Worm (Caenorhabditis elegans): ENCODE results near the gene plc-1.

The plc-1 gene

DNA sequence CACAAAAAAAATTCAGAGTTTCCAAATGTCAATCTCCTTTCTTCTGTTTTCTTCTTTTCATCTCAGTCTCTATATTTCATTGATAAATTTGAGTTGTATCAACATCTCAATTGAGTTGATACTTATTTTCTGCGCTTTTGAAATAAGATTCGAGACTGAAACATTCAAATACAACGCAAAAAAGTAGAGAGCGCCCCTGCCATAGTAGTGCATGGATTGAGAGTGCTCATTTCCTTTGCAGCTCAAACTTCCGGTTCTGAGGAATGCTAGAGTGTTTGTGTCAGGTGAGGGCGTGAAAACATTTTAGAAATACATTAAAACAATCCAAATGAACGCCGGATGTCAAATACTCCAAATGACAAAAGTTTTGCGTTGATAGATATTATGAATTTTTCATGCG is 75.1 kb downstream of the plc-1 start:
- TF ChIP-seq aly-1 (tag; optimal IDR thresholded peaks at IDR 0.05) (no peak), hmbx-1 (tag; optimal IDR thresholded peaks at IDR 0.05) (no peak), flt-1 (GFP tag; IDR thresholded peaks at IDR 0.05) (no peak), F13C5.2 (tag; optimal IDR thresholded peaks at IDR 0.05) (no peak), tbx-11 (GFP tag; IDR thresholded peaks at IDR 0.05) (no peak), ama-1 (optimal IDR thresholded peaks at IDR 0.05) (no peak), pes-1 (GFP tag; IDR thresholded peaks at IDR 0.05) (no peak), hnd-1 (tag; optimal IDR thresholded peaks at IDR 0.05) (no peak), ceh-36 (tag; optimal IDR thresholded peaks at IDR 0.05) (no peak), hmg-4 (GFP tag; optimal IDR thresholded peaks at IDR 0.05) (no peak), ceh-13 (GFP tag; optimal IDR thresholded peaks at IDR 0.05) (no peak)

DNA sequence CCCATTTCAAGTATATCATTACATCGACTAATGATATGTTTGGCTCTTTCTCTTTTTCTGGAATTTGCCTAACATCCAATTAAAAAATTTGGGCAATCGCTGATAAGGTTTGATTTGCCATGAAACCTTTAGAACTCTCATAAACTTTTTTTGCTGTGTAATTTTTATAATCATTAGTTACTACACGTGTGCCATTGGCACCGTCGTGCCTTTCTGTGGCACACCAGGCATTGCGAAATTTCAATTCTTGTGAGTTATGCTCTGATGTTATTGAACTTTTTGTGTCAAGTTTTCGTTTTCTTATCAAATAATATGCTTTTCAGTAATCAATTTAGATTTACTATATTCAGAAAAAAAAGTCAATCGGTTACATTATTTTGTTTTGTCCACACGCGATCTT is 77.5 kb downstream of the plc-1 start:
- TF ChIP-seq sea-1 (GFP tag; conservative IDR thresholded peaks at IDR 0.05) (no peak), pes-1 (GFP tag; IDR thresholded peaks at IDR 0.05) (no peak), hnd-1 (tag; optimal IDR thresholded peaks at IDR 0.05) (no peak), ceh-13 (GFP tag; optimal IDR thresholded peaks at IDR 0.05) (no peak), scrt-1 (GFP tag; IDR thresholded peaks at IDR 0.05) (no peak), tra-4 (tag; optimal IDR thresholded peaks at IDR 0.05) (no peak), F13C5.2 (tag; optimal IDR thresholded peaks at IDR 0.05) (no peak), ceh-36 (tag; optimal IDR thresholded peaks at IDR 0.05) (no peak), tbx-37 (GFP tag; conservative IDR thresholded peaks at IDR 0.05) (no peak), aly-1 (tag; optimal IDR thresholded peaks at IDR 0.05) (no peak)

DNA sequence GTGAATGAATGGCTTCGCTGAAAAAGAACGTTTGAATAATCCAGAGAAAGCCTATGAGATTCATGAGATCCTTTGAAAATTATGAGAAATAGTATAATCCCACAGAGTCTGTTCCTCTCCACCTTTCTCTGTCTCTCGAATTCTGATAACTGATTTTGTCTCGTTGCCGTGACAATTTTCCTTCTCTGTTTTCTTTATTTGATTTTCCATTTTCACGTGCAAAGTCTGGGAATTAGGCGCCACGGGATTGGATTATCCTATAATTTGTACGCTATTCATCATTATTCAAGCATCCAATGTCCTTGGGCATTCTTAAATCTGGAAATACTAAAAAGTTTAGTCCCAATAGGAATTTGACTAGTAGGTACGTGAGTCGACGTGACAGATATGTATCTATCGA is 80.0 kb downstream of the plc-1 start:
- no peak for TF ChIP-seq hmg-4 (GFP tag; optimal IDR thresholded peaks at IDR 0.05)
- TF ChIP-seq F13C5.2 (tag; optimal IDR thresholded peaks at IDR 0.05), result no peak
- TF ChIP-seq tbx-37 (GFP tag; conservative IDR thresholded peaks at IDR 0.05), result no peak
- TF ChIP-seq hnd-1 (tag; optimal IDR thresholded peaks at IDR 0.05), result no peak
- no peak for TF ChIP-seq scrt-1 (GFP tag; IDR thresholded peaks at IDR 0.05)
- no peak for TF ChIP-seq pes-1 (GFP tag; IDR thresholded peaks at IDR 0.05)
- TF ChIP-seq tbx-11 (GFP tag; IDR thresholded peaks at IDR 0.05), result no peak
- no peak for TF ChIP-seq sea-1 (GFP tag; conservative IDR thresholded peaks at IDR 0.05)
- no peak for TF ChIP-seq flt-1 (GFP tag; IDR thresholded peaks at IDR 0.05)
- no peak for TF ChIP-seq B0310.2 (tag; optimal IDR thresholded peaks at IDR 0.05)
- TF ChIP-seq ets-7 (tag; optimal IDR thresholded peaks at IDR 0.05), result no peak
- TF ChIP-seq ceh-36 (tag; optimal IDR thresholded peaks at IDR 0.05), result no peak
- TF ChIP-seq ceh-13 (GFP tag; optimal IDR thresholded peaks at IDR 0.05), result no peak

DNA sequence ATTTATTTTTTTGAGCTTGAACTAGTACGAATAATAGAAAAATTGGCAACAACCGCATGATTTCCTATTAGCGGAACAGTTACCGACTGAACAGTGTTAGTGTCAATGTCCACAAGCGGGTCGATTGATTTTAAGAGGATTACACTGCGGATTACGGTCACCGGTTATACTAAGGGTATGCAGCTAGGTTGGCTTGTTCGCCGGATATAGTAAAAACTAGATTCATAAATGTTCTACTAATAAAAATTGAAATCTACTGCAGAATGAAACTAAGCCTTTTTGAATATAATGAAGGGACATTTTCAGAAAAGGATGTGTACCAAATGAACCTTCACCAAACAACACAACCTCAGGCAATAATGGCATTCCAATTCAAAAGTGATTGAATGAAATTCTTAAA is 80.8 kb downstream of the plc-1 start, which contains the start of gene R07A4.4:
Gene R07A4.4 (minus strand): TSS at position 101 of the 400 bp plus-strand sequence.
- TF ChIP-seq tbx-11 (GFP tag; IDR thresholded peaks at IDR 0.05) (no peak), pes-1 (GFP tag; IDR thresholded peaks at IDR 0.05) (no peak), ceh-13 (GFP tag; optimal IDR thresholded peaks at IDR 0.05) (no peak), F13C5.2 (tag; optimal IDR thresholded peaks at IDR 0.05) (no peak), hmg-4 (GFP tag; optimal IDR thresholded peaks at IDR 0.05) (no peak), flt-1 (GFP tag; IDR thresholded peaks at IDR 0.05) (no peak), hnd-1 (tag; optimal IDR thresholded peaks at IDR 0.05) (no peak), hmbx-1 (tag; optimal IDR thresholded peaks at IDR 0.05) (no peak), tbx-37 (GFP tag; conservative IDR thresholded peaks at IDR 0.05) (no peak), sea-1 (GFP tag; conservative IDR thresholded peaks at IDR 0.05) (no peak), scrt-1 (GFP tag; IDR thresholded peaks at IDR 0.05) (no peak)

DNA sequence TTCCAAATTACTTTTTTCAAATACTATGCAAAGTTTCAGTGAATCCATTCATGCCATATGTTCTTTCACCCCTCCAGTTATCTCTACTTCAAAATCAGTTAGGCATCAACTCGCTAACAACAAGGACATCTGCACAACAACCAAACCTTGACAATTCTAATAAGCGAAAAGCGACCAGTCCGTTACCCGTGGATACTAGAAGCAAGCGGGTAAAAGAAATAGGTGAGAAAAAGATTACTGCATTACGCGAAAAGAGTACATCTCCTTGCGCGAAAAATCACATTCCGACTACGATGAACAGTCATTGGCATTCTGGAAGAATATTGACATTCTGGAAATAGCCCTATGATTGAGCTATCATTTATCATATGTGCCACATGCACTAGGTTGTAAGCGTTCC is 82.3 kb downstream of the plc-1 start:
- no peak for TF ChIP-seq hnd-1 (tag; optimal IDR thresholded peaks at IDR 0.05)
- TF ChIP-seq sea-1 (GFP tag; conservative IDR thresholded peaks at IDR 0.05), result no peak
- no peak for TF ChIP-seq tbx-11 (GFP tag; IDR thresholded peaks at IDR 0.05)
- TF ChIP-seq tra-4 (tag; optimal IDR thresholded peaks at IDR 0.05), result no peak
- TF ChIP-seq tbx-37 (GFP tag; conservative IDR thresholded peaks at IDR 0.05), result no peak
- no peak for TF ChIP-seq B0310.2 (tag; optimal IDR thresholded peaks at IDR 0.05)
- no peak for TF ChIP-seq F13C5.2 (tag; optimal IDR thresholded peaks at IDR 0.05)
- TF ChIP-seq ets-7 (tag; optimal IDR thresholded peaks at IDR 0.05), result no peak
- TF ChIP-seq pes-1 (GFP tag; IDR thresholded peaks at IDR 0.05), result no peak
- TF ChIP-seq flt-1 (GFP tag; IDR thresholded peaks at IDR 0.05), result no peak
- no peak for TF ChIP-seq hmg-4 (GFP tag; optimal IDR thresholded peaks at IDR 0.05)
- no peak for TF ChIP-seq ceh-13 (GFP tag; optimal IDR thresholded peaks at IDR 0.05)

DNA sequence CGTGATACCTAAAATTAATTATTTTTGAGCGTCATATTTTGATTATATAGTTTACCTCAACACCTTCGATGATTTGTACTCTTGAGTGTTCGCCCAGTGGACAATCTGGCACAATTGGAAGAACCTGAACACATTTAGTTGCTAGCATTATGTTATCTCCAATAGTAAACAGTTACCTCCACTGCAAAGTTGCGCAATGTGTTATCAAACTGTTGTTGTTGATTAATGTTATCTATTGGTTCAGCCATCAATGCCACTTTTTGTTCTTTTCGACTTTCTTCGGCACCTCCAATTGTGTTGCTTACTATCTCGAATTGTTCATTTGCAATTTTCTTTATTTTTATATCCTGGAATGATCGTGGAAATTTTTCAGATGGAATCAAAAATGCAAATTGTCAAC is 83.9 kb downstream of the plc-1 start:
- no peak for TF ChIP-seq pes-1 (GFP tag; IDR thresholded peaks at IDR 0.05)
- TF ChIP-seq scrt-1 (GFP tag; IDR thresholded peaks at IDR 0.05), result no peak
- no peak for TF ChIP-seq F13C5.2 (tag; optimal IDR thresholded peaks at IDR 0.05)
- TF ChIP-seq sea-1 (GFP tag; conservative IDR thresholded peaks at IDR 0.05), result no peak
- no peak for TF ChIP-seq hmg-4 (GFP tag; optimal IDR thresholded peaks at IDR 0.05)
- no peak for TF ChIP-seq hnd-1 (tag; optimal IDR thresholded peaks at IDR 0.05)
- no peak for TF ChIP-seq ceh-13 (GFP tag; optimal IDR thresholded peaks at IDR 0.05)
- no peak for TF ChIP-seq tbx-11 (GFP tag; IDR thresholded peaks at IDR 0.05)
- no peak for TF ChIP-seq tbx-37 (GFP tag; conservative IDR thresholded peaks at IDR 0.05)
- no peak for TF ChIP-seq ceh-36 (tag; optimal IDR thresholded peaks at IDR 0.05)
- TF ChIP-seq B0310.2 (tag; optimal IDR thresholded peaks at IDR 0.05), result no peak
- no peak for TF ChIP-seq flt-1 (GFP tag; IDR thresholded peaks at IDR 0.05)
- no peak for TF ChIP-seq tra-4 (tag; optimal IDR thresholded peaks at IDR 0.05)
- TF ChIP-seq ets-7 (tag; optimal IDR thresholded peaks at IDR 0.05), result no peak
- no peak for TF ChIP-seq hmbx-1 (tag; optimal IDR thresholded peaks at IDR 0.05)
- TF ChIP-seq ama-1 (optimal IDR thresholded peaks at IDR 0.05), result no peak
- TF ChIP-seq aly-1 (tag; optimal IDR thresholded peaks at IDR 0.05), result no peak

DNA sequence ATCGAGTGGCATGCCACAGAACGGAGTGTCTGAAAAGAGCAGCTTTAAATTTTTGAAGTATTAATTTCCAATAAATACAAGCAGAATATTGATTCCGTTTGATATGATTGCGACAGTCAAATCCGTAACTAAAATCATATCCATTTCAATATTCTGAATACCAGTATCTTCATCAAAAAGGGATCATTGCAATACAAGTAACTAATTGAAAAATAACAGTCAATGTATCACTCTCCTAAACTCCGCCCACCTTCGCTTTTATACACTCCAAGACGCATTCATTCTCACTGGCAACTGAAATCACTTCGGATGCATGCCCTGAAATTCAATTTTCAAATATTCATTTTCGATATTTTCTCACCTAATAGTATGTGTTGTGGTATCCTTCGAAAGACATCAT is 85.0 kb downstream of the plc-1 start, which contains the start of gene R07A4.3:
Gene R07A4.3 (plus strand): TSS at position 301 of the 400 bp plus-strand sequence.
- TF ChIP-seq sea-1 (GFP tag; conservative IDR thresholded peaks at IDR 0.05) (no peak), aly-1 (tag; optimal IDR thresholded peaks at IDR 0.05) (no peak), pes-1 (GFP tag; IDR thresholded peaks at IDR 0.05) (no peak), B0310.2 (tag; optimal IDR thresholded peaks at IDR 0.05) (no peak), ama-1 (optimal IDR thresholded peaks at IDR 0.05) (no peak), hmbx-1 (tag; optimal IDR thresholded peaks at IDR 0.05) (no peak), hmg-4 (GFP tag; optimal IDR thresholded peaks at IDR 0.05) (no peak), tra-4 (tag; optimal IDR thresholded peaks at IDR 0.05) (no peak), F13C5.2 (tag; optimal IDR thresholded peaks at IDR 0.05) (no peak), ets-7 (tag; optimal IDR thresholded peaks at IDR 0.05) (no peak), tbx-11 (GFP tag; IDR thresholded peaks at IDR 0.05) (no peak), hnd-1 (tag; optimal IDR thresholded peaks at IDR 0.05) (no peak), scrt-1 (GFP tag; IDR thresholded peaks at IDR 0.05) (no peak), ceh-13 (GFP tag; optimal IDR thresholded peaks at IDR 0.05) (no peak), tbx-37 (GFP tag; conservative IDR thresholded peaks at IDR 0.05) (no peak), flt-1 (GFP tag; IDR thresholded peaks at IDR 0.05) (no peak), ceh-36 (tag; optimal IDR thresholded peaks at IDR 0.05) (no peak)
